Worm (Caenorhabditis elegans): ENCODE results near the gene cdh-8.

DNA sequence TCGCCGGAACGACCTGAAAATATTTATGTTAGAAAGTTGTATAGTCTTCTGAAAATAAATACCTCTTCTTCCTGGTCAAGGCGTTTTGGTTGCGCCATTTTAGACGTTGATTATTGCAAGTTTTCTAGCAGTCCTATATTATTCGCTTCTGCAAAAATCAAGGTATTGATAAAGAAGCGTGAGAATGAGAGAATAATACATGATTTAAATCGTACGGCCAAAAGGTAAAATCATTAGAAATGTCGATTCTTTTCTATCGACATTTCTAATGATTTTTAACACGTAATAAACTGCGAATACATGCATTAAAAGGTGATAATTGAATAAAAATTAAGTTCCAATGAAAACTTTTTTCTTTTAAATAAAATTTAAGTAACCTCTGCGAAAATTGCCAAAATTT is 36.3 kb downstream of the cdh-8 start, which contains the start of gene fln-1:
- TF ChIP-seq ets-7 (tag; optimal IDR thresholded peaks at IDR 0.05) (no peak), ama-1 (optimal IDR thresholded peaks at IDR 0.05) (no peak), ceh-13 (GFP tag; optimal IDR thresholded peaks at IDR 0.05) (no peak), pes-1 (GFP tag; IDR thresholded peaks at IDR 0.05) (no peak), F13C5.2 (tag; optimal IDR thresholded peaks at IDR 0.05) (no peak), hmbx-1 (tag; optimal IDR thresholded peaks at IDR 0.05) (no peak), scrt-1 (GFP tag; IDR thresholded peaks at IDR 0.05) (no peak), tbx-37 (GFP tag; conservative IDR thresholded peaks at IDR 0.05) (no peak), ceh-36 (tag; optimal IDR thresholded peaks at IDR 0.05) (no peak), aly-1 (tag; optimal IDR thresholded peaks at IDR 0.05) (no peak), flt-1 (GFP tag; IDR thresholded peaks at IDR 0.05) (no peak), hnd-1 (tag; optimal IDR thresholded peaks at IDR 0.05) (no peak), tbx-11 (GFP tag; IDR thresholded peaks at IDR 0.05) (no peak), sea-1 (GFP tag; conservative IDR thresholded peaks at IDR 0.05) (no peak)
